Worm (Caenorhabditis elegans) whole organism, midembryonic: ENCODE data around the gene msi-1.

ENCODE experiments used
- cog-1 ChIP-seq: sonication (generic microtip); optimal IDR thresholded peaks from 2 replicates; lab custom pipeline; 2016; ENCODE audit warnings: missing genetic modification characterization, missing compliant biosample characterization
- flt-1 ChIP-seq: fragments of 200-800 bp; sonication (Bioruptor generic); IDR thresholded peaks from 2 replicates; pipeline ENCODE4 v1.3.6; 2022; ENCODE audit warnings: missing genetic modification characterization, missing compliant biosample characterization
- klf-2 ChIP-seq: fragments of 200-800 bp; sonication (Bioruptor generic); conservative IDR thresholded peaks from 2 replicates; pipeline ENCODE4 v1.3.6; 2022; ENCODE audit warnings: missing genetic modification reagents, missing genetic modification characterization, missing compliant biosample characterization
- ref-1 ChIP-seq: fragments of 200-800 bp; sonication (Bioruptor generic); conservative IDR thresholded peaks from 2 replicates; pipeline ENCODE4 v1.3.6; 2022; ENCODE audit warnings: missing genetic modification reagents, missing genetic modification characterization, missing compliant biosample characterization
- ztf-23 ChIP-seq: fragments of 200-800 bp; sonication (Bioruptor generic); IDR thresholded peaks from 2 replicates; pipeline ENCODE4 v1.3.6; 2022; ENCODE audit warnings: missing genetic modification reagents, missing genetic modification characterization, missing compliant biosample characterization
- ztf-29 ChIP-seq: fragments of 200-800 bp; sonication (Bioruptor generic); IDR thresholded peaks from 2 replicates; pipeline ENCODE4 v1.3.6; 2022; ENCODE audit warnings: missing genetic modification reagents, missing genetic modification characterization, missing compliant biosample characterization

DNA sequence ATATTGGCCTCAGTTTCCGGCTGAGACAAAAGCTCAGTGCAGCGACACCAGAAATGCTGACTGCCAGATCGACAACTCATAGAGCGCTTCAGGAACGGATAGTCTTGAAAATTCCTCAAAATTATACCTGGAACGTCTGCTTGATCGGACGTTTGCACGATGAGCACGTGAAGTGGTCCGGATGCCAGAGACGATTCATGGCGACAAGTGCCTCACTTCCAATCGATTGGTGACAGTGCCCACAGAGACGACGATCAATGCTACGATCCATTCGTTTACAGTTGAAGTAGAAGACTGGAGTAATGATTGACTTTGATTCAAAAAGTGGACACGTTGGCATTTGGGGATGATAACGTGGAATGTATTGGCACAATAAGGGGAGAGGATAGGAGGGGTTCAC is 10.2 kb upstream of the msi-1 start, which contains the start of gene Y1A5A.1:
- no peak for TF ChIP-seq flt-1
- no peak for TF ChIP-seq klf-2
- no peak for TF ChIP-seq cog-1 (tag; lab: Kevin White, UChicago)
- TF ChIP-seq ztf-23 (GFP tag; lab: Robert Waterston, UW), result no peak
- TF ChIP-seq ztf-29 (GFP tag; lab: Robert Waterston, UW), result no peak
- no peak for TF ChIP-seq ref-1 (GFP tag; lab: Robert Waterston, UW)
